Fruit fly (Drosophila melanogaster) whole organism, larva: Measurements from ENCODE around the gene Ilp7.

Experiments used
- noc ChIP-seq: fragments of 200-800 bp; sonication (Bioruptor generic); optimal IDR thresholded peaks from 3 replicates; lab custom pipeline; 2019; ENCODE audit warnings: missing biosample characterization, mild to moderate bottlenecking, missing genetic modification characterization, moderate library complexity

The Ilp7 gene

DNA sequence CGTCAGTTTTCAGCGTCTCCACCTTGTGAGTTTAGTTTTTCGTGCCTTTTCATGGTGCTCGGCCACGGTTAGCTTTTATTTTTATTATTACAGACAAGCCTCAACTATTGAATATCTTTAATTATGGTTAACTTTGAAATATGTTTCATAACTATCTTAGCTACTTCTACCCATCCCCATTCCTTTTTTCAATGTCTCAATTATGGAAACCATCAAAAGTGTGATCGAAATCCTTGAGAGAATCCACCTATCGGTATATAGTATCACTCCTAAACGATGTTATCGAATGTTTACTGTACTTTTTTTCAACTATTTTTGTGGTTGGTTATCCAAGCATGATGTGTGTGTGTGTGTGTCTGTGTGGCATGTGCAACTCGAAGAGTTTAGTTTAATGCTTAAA, 46.6 kb downstream of the Ilp7 start:
- peak; percentile 47 for TF ChIP-seq noc (tag; lab: Kevin White, UChicago)

DNA sequence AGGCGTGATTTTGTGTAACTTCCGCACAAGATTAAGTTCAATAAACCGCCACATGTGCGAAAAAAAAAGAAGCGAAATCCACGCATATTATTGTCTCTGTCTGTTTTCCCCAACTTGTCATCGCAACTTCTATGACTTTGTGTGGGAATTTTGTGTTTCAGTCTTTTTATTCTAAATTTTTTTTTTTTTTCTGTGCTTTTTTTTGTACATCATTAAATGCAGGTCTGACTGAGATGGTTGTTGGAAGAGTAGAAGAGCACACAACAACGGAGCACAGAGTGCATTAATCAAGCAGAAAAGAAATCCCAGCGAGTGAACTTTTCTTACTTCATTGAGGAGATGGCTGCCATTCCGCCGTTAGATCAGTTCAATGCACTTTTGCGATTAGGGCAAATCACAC, 48.2 kb downstream of the Ilp7 start:
- no peak for TF ChIP-seq noc (tag; lab: Kevin White, UChicago)
